Worm (Caenorhabditis elegans): ENCODE measurements around the gene plc-1.

The plc-1 gene

DNA sequence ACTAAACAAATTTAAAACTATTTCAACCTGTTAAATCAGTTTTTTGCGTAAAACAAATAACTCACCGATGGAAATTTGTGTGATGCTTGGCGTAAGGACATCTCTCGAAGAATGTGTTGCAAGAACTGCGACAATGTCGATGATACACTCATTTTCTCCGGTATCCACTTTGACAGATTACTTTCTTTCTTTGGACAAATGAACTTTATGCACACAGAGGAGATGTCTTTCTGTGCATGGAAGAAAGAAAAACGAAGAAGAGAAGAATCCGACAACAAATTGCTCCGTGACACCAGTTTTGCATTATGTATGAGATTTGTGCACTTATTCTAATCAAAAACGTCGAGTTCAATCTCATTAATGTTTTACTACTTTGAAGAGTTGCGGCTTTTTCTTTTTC lies at the start of gene plc-1:
plc-1 (minus strand) TSS at position 101 of the 400 bp plus-strand sequence.
- TF ChIP-seq F57C9.4 (tag; optimal IDR thresholded peaks at IDR 0.05) (no peak), tbp1 (GFP tag; optimal IDR thresholded peaks at IDR 0.05) (no peak), lin-26 (GFP tag; IDR thresholded peaks at IDR 0.05) (no peak), egl-18 (GFP tag; IDR thresholded peaks at IDR 0.05) (no peak), T07F8.4 (tag; optimal IDR thresholded peaks at IDR 0.05) (no peak), madf-3 (GFP tag; IDR thresholded peaks at IDR 0.05) (no peak), lin-40 (tag; optimal IDR thresholded peaks at IDR 0.05) (no peak), ztf-28 (GFP tag; IDR thresholded peaks at IDR 0.05) (no peak), mes-4 (tag; optimal IDR thresholded peaks at IDR 0.05) (no peak), rcor-1 (GFP tag; IDR thresholded peaks at IDR 0.05) (no peak), attf-3 (GFP tag; conservative IDR thresholded peaks at IDR 0.05) (no peak), nhr-90 (tag; optimal IDR thresholded peaks at IDR 0.05) (no peak), ceh-100 (GFP tag; IDR thresholded peaks at IDR 0.05) (no peak), ztf-18 (tag; optimal IDR thresholded peaks at IDR 0.05) (no peak), let-526 (GFP tag; IDR thresholded peaks at IDR 0.05) (no peak)

DNA sequence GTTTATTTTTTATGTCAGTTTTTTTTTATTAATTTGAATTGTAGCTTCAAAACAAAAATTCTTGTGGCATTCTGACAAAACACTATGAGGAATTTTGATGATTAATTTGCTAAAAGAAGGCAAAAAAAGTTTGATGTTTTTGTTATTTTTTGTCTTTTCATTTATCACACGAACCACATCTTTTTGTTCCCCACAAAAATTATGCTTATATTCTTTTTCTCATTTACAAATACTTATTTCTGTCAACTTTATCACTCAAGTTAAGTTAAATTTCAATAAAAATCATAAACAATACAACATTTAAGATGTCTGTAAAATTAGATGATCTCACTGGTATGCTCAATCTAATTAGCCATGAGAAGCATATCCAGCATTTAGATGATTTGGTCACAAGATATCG lies 49.8 kb upstream of the plc-1 start, which contains the start of gene F47B10.6:
F47B10.6 (plus strand) TSS at position 301 of the 400 bp plus-strand sequence.
- TF ChIP-seq egl-18 (GFP tag; IDR thresholded peaks at IDR 0.05) (no peak), die-1 (tag; optimal IDR thresholded peaks at IDR 0.05) (no peak), dox-1 (GFP tag; IDR thresholded peaks at IDR 0.05) (no peak), Y53G8AR.9 (GFP tag; conservative IDR thresholded peaks at IDR 0.05) (no peak), ZK185.1 (tag; optimal IDR thresholded peaks at IDR 0.05; ENCODE audit: poor library complexity, severe bottlenecking) (no peak), chd-7 (tag; optimal IDR thresholded peaks at IDR 0.05) (no peak), D2030.7 (GFP tag; IDR thresholded peaks at IDR 0.05) (no peak), F49E8.2 (tag; optimal IDR thresholded peaks at IDR 0.05; ENCODE audit: insufficient read depth) (no peak), tlf-1 (GFP tag; optimal IDR thresholded peaks at IDR 0.05) (no peak), sptf-2 (GFP tag; optimal IDR thresholded peaks at IDR 0.05) (no peak), gei-17 (GFP tag; optimal IDR thresholded peaks at IDR 0.05) (no peak)

DNA sequence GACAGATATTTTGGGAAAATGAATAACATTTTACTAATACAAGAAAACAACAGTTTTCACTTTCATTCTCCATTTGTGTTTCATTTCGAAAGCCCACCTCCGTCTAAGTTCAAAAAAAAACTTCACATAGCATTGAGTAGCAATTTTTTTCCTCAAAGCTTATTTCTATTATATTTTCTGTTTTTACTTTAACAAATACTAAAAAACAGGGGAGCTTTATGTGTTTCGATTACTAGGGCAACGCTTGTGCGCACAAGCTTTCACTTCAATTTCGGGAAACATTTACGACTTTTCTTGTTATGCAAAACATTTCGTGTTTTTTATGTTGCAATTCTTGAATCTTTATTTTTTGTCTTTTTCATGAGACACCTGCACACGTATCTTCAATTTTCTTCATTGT lies 47.4 kb upstream of the plc-1 start, which contains the start of gene T21E8.5:
T21E8.5 (plus strand) TSS at position 301 of the 400 bp plus-strand sequence.
- no peak for TF ChIP-seq rcor-1 (GFP tag; IDR thresholded peaks at IDR 0.05)
- no peak for TF ChIP-seq dpff-1 (tag; optimal IDR thresholded peaks at IDR 0.05)
- TF ChIP-seq madf-6 (GFP tag; IDR thresholded peaks at IDR 0.05), result no peak
- TF ChIP-seq mes-4 (tag; optimal IDR thresholded peaks at IDR 0.05), result no peak
- TF ChIP-seq sptf-2 (GFP tag; optimal IDR thresholded peaks at IDR 0.05), result no peak
- no peak for TF ChIP-seq F52B5.7 (tag; optimal IDR thresholded peaks at IDR 0.05)
- TF ChIP-seq lin-40 (tag; optimal IDR thresholded peaks at IDR 0.05), result no peak
- no peak for TF ChIP-seq ceh-79 (tag; optimal IDR thresholded peaks at IDR 0.05)
- no peak for TF ChIP-seq nhr-120 (GFP tag; IDR thresholded peaks at IDR 0.05)
- no peak for TF ChIP-seq lir-1 (GFP tag; conservative IDR thresholded peaks at IDR 0.05)
- no peak for TF ChIP-seq mel-28 (tag; optimal IDR thresholded peaks at IDR 0.05; ENCODE audit: borderline replicate concordance)
- TF ChIP-seq ekl-4 (GFP tag; IDR thresholded peaks at IDR 0.05), result no peak
- no peak for TF ChIP-seq ccch-3 (GFP tag; optimal IDR thresholded peaks at IDR 0.05)
- TF ChIP-seq T26A5.8 (tag; optimal IDR thresholded peaks at IDR 0.05), result no peak
- no peak for TF ChIP-seq akir-1 (GFP tag; optimal IDR thresholded peaks at IDR 0.05)
- TF ChIP-seq lin-54 (GFP tag; optimal IDR thresholded peaks at IDR 0.05), result no peak
- no peak for TF ChIP-seq K11D2.4 (GFP tag; IDR thresholded peaks at IDR 0.05)
- TF ChIP-seq tbx-9 (tag; optimal IDR thresholded peaks at IDR 0.05; ENCODE audit: borderline replicate concordance), result no peak
- TF ChIP-seq ZK185.1 (tag; optimal IDR thresholded peaks at IDR 0.05; ENCODE audit: poor library complexity, severe bottlenecking), result no peak
- no peak for TF ChIP-seq nfya-1 (tag; optimal IDR thresholded peaks at IDR 0.05; ENCODE audit: borderline replicate concordance, insufficient read depth)
